Fruit fly (Drosophila melanogaster) whole organism, embryonic: ENCODE data around the gene CAH16.

ENCODE experiments used
- Aef1 ChIP-seq: fragments of 200-800 bp; sonication (Bioruptor generic); IDR thresholded peaks from 3 replicates; pipeline ENCODE4 v1.3.6; 2022; ENCODE audit warnings: missing biosample characterization, missing genetic modification characterization
- Bteb2 ChIP-seq: fragments of 200-800 bp; sonication (Bioruptor generic); optimal IDR thresholded peaks from 2 replicates; lab custom pipeline; 2016; ENCODE audit warnings: missing biosample characterization, missing genetic modification characterization
- CG10959 ChIP-seq: fragments of 200-800 bp; sonication (Bioruptor generic); IDR thresholded peaks from 2 replicates; pipeline ENCODE4 v1.3.6; 2022; ENCODE audit warnings: missing biosample characterization, missing genetic modification characterization
- CG12391 ChIP-seq: fragments of 200-800 bp; sonication (Bioruptor generic); optimal IDR thresholded peaks from 3 replicates; lab custom pipeline; 2018; ENCODE audit warnings: missing biosample characterization, mild to moderate bottlenecking, missing genetic modification characterization, moderate library complexity
- CG12744 ChIP-seq: fragments of 200-800 bp; sonication (Bioruptor generic); optimal IDR thresholded peaks from 2 replicates; lab custom pipeline; 2016; ENCODE audit warnings: missing biosample characterization, missing genetic modification characterization
- CG12769 ChIP-seq: fragments of 200-800 bp; sonication (Bioruptor generic); optimal IDR thresholded peaks from 2 replicates; lab custom pipeline; 2019; ENCODE audit warnings: missing biosample characterization, mild to moderate bottlenecking, missing genetic modification characterization, moderate library complexity
- CG15073 ChIP-seq: fragments of 200-800 bp; sonication (Bioruptor generic); optimal IDR thresholded peaks from 2 replicates; lab custom pipeline; 2016; ENCODE audit warnings: missing biosample characterization, missing genetic modification characterization
- CG16813 ChIP-seq: fragments of 200-800 bp; sonication (Bioruptor generic); IDR thresholded peaks from 3 replicates; pipeline ENCODE4 v1.3.6; 2022; ENCODE audit warnings: missing biosample characterization, missing genetic modification characterization; ENCODE audit not compliant: partially characterized antibody
- CG17186 ChIP-seq: fragments of 200-800 bp; sonication (Bioruptor generic); optimal IDR thresholded peaks from 3 replicates; lab custom pipeline; 2017; ENCODE audit warnings: missing biosample characterization, missing genetic modification reagents, missing genetic modification characterization
- CG17829 ChIP-seq: fragments of 200-800 bp; optimal IDR thresholded peaks from 2 replicates; lab custom pipeline; 2019; ENCODE audit warnings: missing biosample characterization, mild to moderate bottlenecking, missing genetic modification characterization, moderate library complexity
- CG2712 ChIP-seq: fragments of 200-800 bp; optimal IDR thresholded peaks from 3 replicates; lab custom pipeline; 2019; ENCODE audit warnings: missing biosample characterization, mild to moderate bottlenecking, missing genetic modification characterization, moderate library complexity
- CG2875 ChIP-seq: fragments of 200-800 bp; sonication (Bioruptor generic); optimal IDR thresholded peaks from 2 replicates; lab custom pipeline; 2017; ENCODE audit warnings: missing biosample characterization, mild to moderate bottlenecking, missing genetic modification characterization, missing genetic modification reagents
- CG3163 ChIP-seq: fragments of 200-800 bp; sonication (Bioruptor generic); optimal IDR thresholded peaks from 3 replicates; lab custom pipeline; 2016; ENCODE audit warnings: missing biosample characterization, missing genetic modification characterization
- CG4707 ChIP-seq: fragments of 200-800 bp; sonication (Bioruptor generic); optimal IDR thresholded peaks from 2 replicates; lab custom pipeline; 2018; ENCODE audit warnings: missing biosample characterization, mild to moderate bottlenecking, missing genetic modification characterization, moderate library complexity
- CG7745 ChIP-seq: fragments of 200-800 bp; sonication (Bioruptor generic); optimal IDR thresholded peaks from 2 replicates; lab custom pipeline; 2018; ENCODE audit warnings: missing biosample characterization, mild to moderate bottlenecking, missing genetic modification characterization, moderate library complexity
- CG9797 ChIP-seq: fragments of 200-800 bp; sonication (Bioruptor generic); optimal IDR thresholded peaks from 3 replicates; lab custom pipeline; 2018; ENCODE audit warnings: missing biosample characterization, mild to moderate bottlenecking, missing genetic modification characterization
- D ChIP-seq, 2 experiments: fragments of 200-800 bp in 1 of 2; fragments of >200 bp in 1 of 2; sonication (Bioruptor generic) in 1 of 2; optimal IDR thresholded peaks; 2 replicates in 1 of 2; 3 replicates in 1 of 2; lab custom pipeline; 2017; ENCODE audit warnings: mild to moderate bottlenecking in 1 of 2, missing biosample characterization in 1 of 2, missing genetic modification characterization in 1 of 2, missing genetic modification reagents in 1 of 2
- Dek ChIP-seq: fragments of 200-800 bp; sonication (Bioruptor generic); optimal IDR thresholded peaks from 3 replicates; lab custom pipeline; 2019; ENCODE audit warnings: missing biosample characterization, mild to moderate bottlenecking, missing genetic modification characterization, moderate library complexity
- Dref ChIP-seq: fragments of 200-800 bp; sonication (Bioruptor generic); IDR thresholded peaks from 2 replicates; pipeline ENCODE4 v1.3.6; 2022; ENCODE audit warnings: missing biosample characterization, missing genetic modification characterization
- HmgZ ChIP-seq: fragments of 200-800 bp; sonication (Bioruptor generic); optimal IDR thresholded peaks from 2 replicates; lab custom pipeline; 2018; ENCODE audit warnings: missing biosample characterization, mild to moderate bottlenecking, missing genetic modification characterization
- Hmx ChIP-seq: fragments of 200-800 bp; sonication (Bioruptor generic); optimal IDR thresholded peaks from 2 replicates; lab custom pipeline; 2016; ENCODE audit warnings: missing biosample characterization, missing genetic modification characterization
- MBD-R2 ChIP-seq: fragments of 200-800 bp; sonication (Bioruptor generic); IDR thresholded peaks from 2 replicates; pipeline ENCODE4 v1.3.6; 2022; ENCODE audit warnings: missing biosample characterization, missing genetic modification characterization
- MESR4 ChIP-seq: fragments of 200-800 bp; sonication (Bioruptor generic); optimal IDR thresholded peaks from 2 replicates; lab custom pipeline; 2018; ENCODE audit warnings: missing biosample characterization, mild to moderate bottlenecking, missing genetic modification characterization, moderate library complexity
- Max ChIP-seq: fragments of 200-800 bp; sonication (Bioruptor generic); optimal IDR thresholded peaks from 2 replicates; lab custom pipeline; 2016; ENCODE audit warnings: missing biosample characterization, mild to moderate bottlenecking, missing genetic modification characterization
- Meics ChIP-seq: fragments of 200-800 bp; sonication (Bioruptor generic); optimal IDR thresholded peaks from 2 replicates; lab custom pipeline; 2017; ENCODE audit warnings: missing biosample characterization, mild to moderate bottlenecking, missing genetic modification characterization
- Myb ChIP-seq: fragments of 200-800 bp; sonication (Bioruptor generic); optimal IDR thresholded peaks from 2 replicates; lab custom pipeline; 2016; ENCODE audit warnings: missing biosample characterization, missing genetic modification characterization
- NFAT ChIP-seq: fragments of 200-800 bp; sonication (Bioruptor generic); IDR thresholded peaks from 2 replicates; pipeline ENCODE4 v1.3.6; 2022; ENCODE audit warnings: missing biosample characterization, missing genetic modification characterization
- Neu2 ChIP-seq: fragments of 200-800 bp; sonication (Bioruptor generic); optimal IDR thresholded peaks from 3 replicates; lab custom pipeline; 2016; ENCODE audit warnings: missing biosample characterization, missing genetic modification characterization, borderline replicate concordance
- Nf-YC ChIP-seq: fragments of 200-800 bp; optimal IDR thresholded peaks from 3 replicates; lab custom pipeline; 2019; ENCODE audit warnings: missing biosample characterization, mild to moderate bottlenecking, missing genetic modification characterization, moderate library complexity
- Sry-δ ChIP-seq: fragments of 200-800 bp; sonication (Bioruptor generic); optimal IDR thresholded peaks from 2 replicates; lab custom pipeline; 2016; ENCODE audit warnings: missing biosample characterization, missing genetic modification characterization
- Trl ChIP-seq, 3 experiments: fragments of >200 bp in 2 of 3; fragments of 200-800 bp in 1 of 3; sonication (Bioruptor generic) in 1 of 3; optimal IDR thresholded peaks; 2 replicates in 1 of 3; 3 replicates in 2 of 3; lab custom pipeline; 2016 to 2017; ENCODE audit warnings: missing biosample characterization in 1 of 3, missing genetic modification characterization in 1 of 3
- Usf ChIP-seq: fragments of 200-800 bp; sonication (Bioruptor generic); optimal IDR thresholded peaks from 2 replicates; lab custom pipeline; 2017; ENCODE audit warnings: missing genotype, missing biosample characterization, missing genetic modification characterization
- ash1 ChIP-seq: fragments of 200-800 bp; sonication (Bioruptor generic); optimal IDR thresholded peaks from 2 replicates; lab custom pipeline; 2018; ENCODE audit warnings: missing biosample characterization, mild to moderate bottlenecking, missing genetic modification characterization
- bsh ChIP-seq, 2 experiments: fragments of 200-800 bp; sonication (Bioruptor generic); optimal IDR thresholded peaks; 2 replicates each; lab custom pipeline; 2017 to 2018; ENCODE audit warnings: mild to moderate bottlenecking in 2 of 2, missing biosample characterization in 2 of 2, missing genetic modification characterization in 2 of 2, moderate library complexity in 1 of 2
- btn ChIP-seq: fragments of 200-800 bp; sonication (Bioruptor generic); optimal IDR thresholded peaks from 2 replicates; lab custom pipeline; 2016; ENCODE audit warnings: missing biosample characterization, missing genetic modification characterization
- cas ChIP-seq: fragments of 200-800 bp; sonication (Bioruptor generic); IDR thresholded peaks from 2 replicates; pipeline ENCODE4 v1.3.6; 2022; ENCODE audit warnings: missing biosample characterization, missing genetic modification characterization
- gce ChIP-seq: fragments of 200-800 bp; sonication (Bioruptor generic); IDR thresholded peaks from 3 replicates; pipeline ENCODE4 v1.3.6; 2022; ENCODE audit warnings: missing biosample characterization, missing genetic modification characterization
- insv ChIP-seq, 2 experiments: fragments of 200-800 bp; sonication (Bioruptor generic); optimal IDR thresholded peaks; 3 replicates each; lab custom pipeline; 2016 to 2018; ENCODE audit warnings: missing biosample characterization in 2 of 2, missing genetic modification characterization in 2 of 2
- mirr ChIP-seq: fragments of 200-800 bp; sonication (Bioruptor generic); optimal IDR thresholded peaks from 3 replicates; lab custom pipeline; 2018; ENCODE audit warnings: missing biosample characterization, mild to moderate bottlenecking, missing genetic modification characterization
- mld ChIP-seq: fragments of 200-800 bp; sonication (Bioruptor generic); IDR thresholded peaks from 3 replicates; pipeline ENCODE4 v1.3.6; 2022; ENCODE audit warnings: missing biosample characterization, missing genetic modification characterization; ENCODE audit not compliant: partially characterized antibody
- onecut ChIP-seq: fragments of 200-800 bp; sonication (Bioruptor generic); IDR thresholded peaks from 2 replicates; pipeline ENCODE4 v1.3.6; 2022; ENCODE audit warnings: missing biosample characterization, missing genetic modification characterization
- pan ChIP-seq, 4 experiments: fragments of >200 bp in 3 of 4; fragments of 200-800 bp in 1 of 4; sonication (Bioruptor generic) in 1 of 4; optimal IDR thresholded peaks in 3 of 4; IDR thresholded peaks in 1 of 4; 2 replicates each; pipeline versions ENCODE4 v1.3.6 to Lab custom; 2017 to 2022; ENCODE audit warnings: missing biosample characterization in 2 of 4, missing genetic modification characterization in 2 of 4, mixed read lengths in 1 of 4
- pnt ChIP-seq: fragments of 200-800 bp; sonication (Bioruptor generic); optimal IDR thresholded peaks from 3 replicates; lab custom pipeline; 2016; ENCODE audit warnings: missing biosample characterization, missing genetic modification characterization
- ro ChIP-seq: fragments of 200-800 bp; sonication (Bioruptor generic); IDR thresholded peaks from 2 replicates; pipeline ENCODE4 v1.3.6; 2022; ENCODE audit warnings: missing biosample characterization, missing genetic modification characterization
- sob ChIP-seq: fragments of 200-800 bp; sonication (Bioruptor generic); IDR thresholded peaks from 2 replicates; pipeline ENCODE4 v1.3.6; 2022; ENCODE audit warnings: missing biosample characterization, missing genetic modification characterization
- tgo ChIP-seq: fragments of 200-800 bp; sonication (Bioruptor generic); IDR thresholded peaks from 3 replicates; pipeline ENCODE4 v1.3.6; 2022; ENCODE audit warnings: missing biosample characterization, missing genetic modification characterization
- usp ChIP-seq: fragments of >200 bp; optimal IDR thresholded peaks from 2 replicates; lab custom pipeline; 2017; ENCODE audit warnings: missing biosample characterization, missing genetic modification characterization

Gene CAH16

dm6 chr3R:31222125-31222889 is 37.7 kb upstream of the CAH16 start (continued):
- peak; percentile 85 for TF ChIP-seq HmgZ
- TF ChIP-seq cas (GFP tag; lab: Robert Waterston, UW), result no peak
- TF ChIP-seq CG12391, result peak; percentile 89
- TF ChIP-seq usp (GFP tag; lab: Kevin White, UChicago), result no peak
- peak; percentile 83 for TF ChIP-seq pnt
- TF ChIP-seq Max, result peak; percentile 72
- TF ChIP-seq MESR4 (GFP tag; lab: Kevin White, UChicago), result no peak
- no peak for TF ChIP-seq NFAT (GFP tag; lab: Robert Waterston, UW)
- TF ChIP-seq bsh (GFP tag; optimal IDR thresholded peaks at IDR 0.05; lab: Kevin White, UChicago), result peak; percentile 32 to 81
- peak; percentile 15 for TF ChIP-seq CG17186 (GFP tag; lab: Kevin White, UChicago)
- no peak for TF ChIP-seq CG9797 (GFP tag; lab: Kevin White, UChicago)
- peak; percentile 16 for TF ChIP-seq Neu2 (GFP tag; lab: Kevin White, UChicago)
- TF ChIP-seq CG3163, result peak; percentile 79
- TF ChIP-seq Dek (tag; lab: Kevin White, UChicago), result peak; percentile 85
- TF ChIP-seq gce (GFP tag; lab: Robert Waterston, UW), result no peak
- TF ChIP-seq ash1 (GFP tag; lab: Kevin White, UChicago), result peak; percentile 14
- peak; percentile 40 for TF ChIP-seq Hmx (GFP tag; lab: Kevin White, UChicago)
- TF ChIP-seq CG17829 (tag; lab: Kevin White, UChicago), result peak; percentile 80
- TF ChIP-seq Sry-δ (GFP tag; lab: Kevin White, UChicago), result peak; percentile 24
- no peak for TF ChIP-seq D (optimal IDR thresholded peaks at IDR 0.05; lab: Kevin White, UChicago)
- peak; percentile 73 for TF ChIP-seq D (GFP tag; optimal IDR thresholded peaks at IDR 0.05; lab: Kevin White, UChicago)
- TF ChIP-seq tgo (GFP tag; lab: Robert Waterston, UW), result no peak
- TF ChIP-seq mirr (GFP tag; lab: Kevin White, UChicago), result peak; percentile 14
- no peak for TF ChIP-seq ro (GFP tag; lab: Robert Waterston, UW)
- peak; percentile 76 for TF ChIP-seq Myb (GFP tag; lab: Kevin White, UChicago)
- no peak for TF ChIP-seq pan (optimal IDR thresholded peaks at IDR 0.05; lab: Kevin White, UChicago)
- no peak for TF ChIP-seq pan (GFP tag; optimal IDR thresholded peaks at IDR 0.05 in 1 of 2, IDR thresholded peaks at IDR 0.05 in 1 of 2)
- peak; percentile 89 for TF ChIP-seq Meics (GFP tag; lab: Kevin White, UChicago)
- TF ChIP-seq Nf-YC (tag; lab: Kevin White, UChicago), result peak; percentile 72
- TF ChIP-seq Trl (optimal IDR thresholded peaks at IDR 0.05; lab: Kevin White, UChicago), result peak in 1 of 2 experiments; percentile 43
- TF ChIP-seq Trl (GFP tag; optimal IDR thresholded peaks at IDR 0.05; lab: Kevin White, UChicago), result peak; percentile 86
- TF ChIP-seq Aef1 (GFP tag; lab: Robert Waterston, UW), result no peak
- no peak for TF ChIP-seq CG10959 (GFP tag; lab: Robert Waterston, UW)
- TF ChIP-seq CG16813, result no peak
- peak; percentile 89 for TF ChIP-seq CG2712
- no peak for TF ChIP-seq CG7745 (tag; lab: Kevin White, UChicago)
- peak; percentile 58 for TF ChIP-seq CG4707 (GFP tag; lab: Kevin White, UChicago)
- TF ChIP-seq Usf (GFP tag; lab: Kevin White, UChicago), result peak; percentile 64
- peak; percentile 90 for TF ChIP-seq CG12769 (tag; lab: Kevin White, UChicago)
- TF ChIP-seq insv (GFP tag; optimal IDR thresholded peaks at IDR 0.05; lab: Kevin White, UChicago), result peak in 1 of 2 experiments; percentile 40
- no peak for TF ChIP-seq mld
- TF ChIP-seq Bteb2 (GFP tag; lab: Kevin White, UChicago), result peak; percentile 74
- peak; percentile 97 for TF ChIP-seq onecut (GFP tag; lab: Robert Waterston, UW)
- peak; percentile 35 for TF ChIP-seq btn (GFP tag; lab: Kevin White, UChicago)
- TF ChIP-seq CG12744 (GFP tag; lab: Kevin White, UChicago), result peak; percentile 77
- no peak for TF ChIP-seq sob (GFP tag; lab: Robert Waterston, UW)
- TF ChIP-seq MBD-R2 (GFP tag; lab: Robert Waterston, UW), result no peak
- no peak for TF ChIP-seq CG15073 (GFP tag; lab: Kevin White, UChicago)
- TF ChIP-seq CG2875 (GFP tag; lab: Kevin White, UChicago), result peak; percentile 73
- TF ChIP-seq Dref (GFP tag; lab: Robert Waterston, UW), result no peak
